Fruit fly (Drosophila melanogaster) whole organism, embryonic: Measurements from ENCODE around the gene CG13000.
A peak's percentile ranks its signal among the peaks of the same experiment; 100 is the strongest.

ENCODE experiments used
- C15 ChIP-seq: fragments of 200-800 bp; sonication (Bioruptor generic); IDR thresholded peaks from 3 replicates; pipeline ENCODE4 v1.3.6; 2022; ENCODE audit warnings: missing biosample characterization, missing genetic modification characterization
- CG10321 ChIP-seq: fragments of 200-800 bp; sonication (Bioruptor generic); IDR thresholded peaks from 2 replicates; pipeline ENCODE4 v1.3.6; 2022; ENCODE audit warnings: missing biosample characterization, missing genetic modification characterization
- CG10654 ChIP-seq: fragments of 200-800 bp; sonication (Bioruptor generic); optimal IDR thresholded peaks from 2 replicates; lab custom pipeline; 2016; ENCODE audit warnings: missing biosample characterization, missing genetic modification characterization
- CG11093 ChIP-seq: fragments of 200-800 bp; sonication (Bioruptor generic); IDR thresholded peaks from 3 replicates; pipeline ENCODE4 v1.3.6; 2022; ENCODE audit warnings: missing biosample characterization, missing genetic modification characterization
- CG11398 ChIP-seq: fragments of 200-800 bp; sonication (Bioruptor generic); optimal IDR thresholded peaks from 2 replicates; lab custom pipeline; 2016; ENCODE audit warnings: missing biosample characterization, missing genetic modification characterization
- CG12299 ChIP-seq: fragments of 200-800 bp; sonication (Bioruptor generic); optimal IDR thresholded peaks from 2 replicates; lab custom pipeline; 2018; ENCODE audit warnings: missing biosample characterization, mild to moderate bottlenecking, missing genetic modification characterization
- CG1233 ChIP-seq: fragments of 200-800 bp; sonication (Bioruptor generic); optimal IDR thresholded peaks from 4 replicates; lab custom pipeline; 2018; ENCODE audit warnings: missing biosample characterization, mild to moderate bottlenecking, missing genetic modification characterization
- CG12391 ChIP-seq: fragments of 200-800 bp; sonication (Bioruptor generic); optimal IDR thresholded peaks from 3 replicates; lab custom pipeline; 2018; ENCODE audit warnings: missing biosample characterization, mild to moderate bottlenecking, missing genetic modification characterization, moderate library complexity
- CG12659 ChIP-seq: fragments of 200-800 bp; sonication (Bioruptor generic); optimal IDR thresholded peaks from 3 replicates; lab custom pipeline; 2017; ENCODE audit warnings: mild to moderate bottlenecking, missing biosample characterization, missing genetic modification reagents, missing genetic modification characterization
- CG15479 ChIP-seq: fragments of 200-800 bp; sonication (Bioruptor generic); optimal IDR thresholded peaks from 3 replicates; lab custom pipeline; 2019; ENCODE audit warnings: missing biosample characterization, mild to moderate bottlenecking, missing genetic modification characterization, moderate library complexity
- CG15514 ChIP-seq: fragments of 200-800 bp; sonication (Bioruptor generic); optimal IDR thresholded peaks from 3 replicates; lab custom pipeline; 2017; ENCODE audit warnings: missing biosample characterization, missing genetic modification characterization, mild to moderate bottlenecking, moderate library complexity, missing genetic modification reagents
- CG16779 ChIP-seq: fragments of 200-800 bp; sonication (Bioruptor generic); IDR thresholded peaks from 2 replicates; pipeline ENCODE4 v1.3.6; 2022; ENCODE audit warnings: missing biosample characterization, missing genetic modification characterization
- CG16813 ChIP-seq: fragments of 200-800 bp; sonication (Bioruptor generic); IDR thresholded peaks from 3 replicates; pipeline ENCODE4 v1.3.6; 2022; ENCODE audit warnings: missing biosample characterization, missing genetic modification characterization; ENCODE audit not compliant: partially characterized antibody
- CG17361 ChIP-seq: fragments of 200-800 bp; sonication (Bioruptor generic); IDR thresholded peaks from 3 replicates; pipeline ENCODE4 v1.3.6; 2022; ENCODE audit warnings: missing biosample characterization, missing genetic modification characterization
- CG1832 ChIP-seq: fragments of 200-800 bp; sonication (Bioruptor generic); optimal IDR thresholded peaks from 2 replicates; lab custom pipeline; 2017; ENCODE audit warnings: missing biosample characterization, mild to moderate bottlenecking, missing genetic modification characterization, inconsistent platforms
- CG2129 ChIP-seq: fragments of 200-800 bp; sonication (Bioruptor generic); IDR thresholded peaks from 2 replicates; pipeline ENCODE4 v1.3.6; 2022; ENCODE audit warnings: missing biosample characterization, missing genetic modification characterization; ENCODE audit not compliant: partially characterized antibody
- CG32767 ChIP-seq: fragments of 200-800 bp; sonication (Bioruptor generic); IDR thresholded peaks from 2 replicates; pipeline ENCODE4 v1.3.6; 2022; ENCODE audit warnings: missing biosample characterization, missing genetic modification characterization
- CG33557 ChIP-seq: fragments of 200-800 bp; sonication (Bioruptor generic); optimal IDR thresholded peaks from 2 replicates; lab custom pipeline; 2019; ENCODE audit warnings: missing biosample characterization, mild to moderate bottlenecking, missing genetic modification characterization, moderate library complexity
- CG42726 ChIP-seq: fragments of 200-800 bp; sonication (Bioruptor generic); IDR thresholded peaks from 2 replicates; pipeline ENCODE4 v1.3.6; 2022; ENCODE audit warnings: missing biosample characterization, missing genetic modification characterization; ENCODE audit not compliant: partially characterized antibody
- CG7556 ChIP-seq: fragments of 200-800 bp; sonication (Bioruptor generic); optimal IDR thresholded peaks from 2 replicates; lab custom pipeline; 2017; ENCODE audit warnings: missing biosample characterization, mild to moderate bottlenecking, missing genetic modification characterization
- CG8924 ChIP-seq: fragments of 200-800 bp; optimal IDR thresholded peaks from 3 replicates; lab custom pipeline; 2019; ENCODE audit warnings: missing biosample characterization, mild to moderate bottlenecking, missing genetic modification characterization, moderate library complexity
- CG9215 ChIP-seq: fragments of 200-800 bp; sonication (Bioruptor generic); IDR thresholded peaks from 2 replicates; pipeline ENCODE4 v1.3.6; 2022; ENCODE audit warnings: missing biosample characterization, missing genetic modification characterization
- CG9609 ChIP-seq: fragments of 200-800 bp; sonication (Bioruptor generic); optimal IDR thresholded peaks from 3 replicates; lab custom pipeline; 2016; ENCODE audit warnings: missing biosample characterization, missing genetic modification characterization
- CG9797 ChIP-seq: fragments of 200-800 bp; sonication (Bioruptor generic); optimal IDR thresholded peaks from 3 replicates; lab custom pipeline; 2018; ENCODE audit warnings: missing biosample characterization, mild to moderate bottlenecking, missing genetic modification characterization
- Deaf1 ChIP-seq: fragments of 200-800 bp; optimal IDR thresholded peaks from 3 replicates; lab custom pipeline; 2019; ENCODE audit warnings: missing biosample characterization, mild to moderate bottlenecking, missing genetic modification characterization, moderate library complexity
- Dfd ChIP-seq, 2 experiments: fragments of >200 bp; optimal IDR thresholded peaks; 2 replicates each; lab custom pipeline; 2017; ENCODE audit warnings: missing biosample characterization in 2 of 2, missing genetic modification characterization in 2 of 2
- Dp ChIP-seq: fragments of 200-800 bp; sonication (Bioruptor generic); optimal IDR thresholded peaks from 2 replicates; lab custom pipeline; 2018; ENCODE audit warnings: missing biosample characterization, mild to moderate bottlenecking, missing genetic modification characterization, moderate library complexity
- E2f2 ChIP-seq: fragments of 200-800 bp; sonication (Bioruptor generic); IDR thresholded peaks from 2 replicates; pipeline ENCODE4 v1.3.6; 2022; ENCODE audit warnings: missing biosample characterization, missing genetic modification characterization
- Elba2 ChIP-seq: fragments of 200-800 bp; sonication (Bioruptor generic); optimal IDR thresholded peaks from 3 replicates; lab custom pipeline; 2016; ENCODE audit warnings: missing biosample characterization, missing genetic modification characterization
- Fer1 ChIP-seq: fragments of 200-800 bp; sonication (Bioruptor generic); optimal IDR thresholded peaks from 2 replicates; lab custom pipeline; 2017; ENCODE audit warnings: missing biosample characterization, mild to moderate bottlenecking, missing genetic modification characterization
- MBD-R2 ChIP-seq: fragments of 200-800 bp; sonication (Bioruptor generic); IDR thresholded peaks from 2 replicates; pipeline ENCODE4 v1.3.6; 2022; ENCODE audit warnings: missing biosample characterization, missing genetic modification characterization
- MESR4 ChIP-seq: fragments of 200-800 bp; sonication (Bioruptor generic); optimal IDR thresholded peaks from 2 replicates; lab custom pipeline; 2018; ENCODE audit warnings: missing biosample characterization, mild to moderate bottlenecking, missing genetic modification characterization, moderate library complexity
- Poxn ChIP-seq: fragments of 200-800 bp; sonication (Bioruptor generic); IDR thresholded peaks from 2 replicates; pipeline ENCODE4 v1.3.6; 2022; ENCODE audit warnings: missing biosample characterization, missing genetic modification characterization
- Ravus ChIP-seq: fragments of 200-800 bp; sonication (Bioruptor generic); IDR thresholded peaks from 2 replicates; pipeline ENCODE4 v1.3.6; 2022; ENCODE audit warnings: missing biosample characterization, missing genetic modification characterization
- Stat92E ChIP-seq, 3 experiments: fragments of >200 bp in 2 of 3; fragments of 200-800 bp in 1 of 3; sonication (Bioruptor generic) in 1 of 3; optimal IDR thresholded peaks; 2 replicates each; lab custom pipeline; 2017 to 2019; ENCODE audit warnings: missing biosample characterization in 3 of 3, missing genetic modification characterization in 3 of 3, mild to moderate bottlenecking in 1 of 3, moderate library complexity in 1 of 3
- Tbp ChIP-seq: fragments of >200 bp; optimal IDR thresholded peaks from 2 replicates; lab custom pipeline; 2018; ENCODE audit warnings: missing biosample characterization, missing genetic modification characterization
- aop ChIP-seq: fragments of 200-800 bp; sonication (Bioruptor generic); IDR thresholded peaks from 2 replicates; pipeline ENCODE4 v1.3.6; 2022; ENCODE audit warnings: missing biosample characterization, missing genetic modification characterization
- ash1 ChIP-seq: fragments of 200-800 bp; sonication (Bioruptor generic); optimal IDR thresholded peaks from 2 replicates; lab custom pipeline; 2018; ENCODE audit warnings: missing biosample characterization, mild to moderate bottlenecking, missing genetic modification characterization
- crol ChIP-seq: fragments of 200-800 bp; sonication (Bioruptor generic); IDR thresholded peaks from 2 replicates; pipeline ENCODE4 v1.3.6; 2022; ENCODE audit warnings: missing biosample characterization, missing genetic modification characterization
- da ChIP-seq: fragments of 200-800 bp; sonication (Bioruptor generic); optimal IDR thresholded peaks from 2 replicates; lab custom pipeline; 2016; ENCODE audit warnings: missing biosample characterization, missing genetic modification characterization
- exex ChIP-seq: fragments of 200-800 bp; sonication (Bioruptor generic); optimal IDR thresholded peaks from 4 replicates; lab custom pipeline; 2018; ENCODE audit warnings: missing biosample characterization, mild to moderate bottlenecking, missing genetic modification characterization, moderate library complexity
- eyg ChIP-seq: fragments of 200-800 bp; sonication (Bioruptor generic); optimal IDR thresholded peaks from 3 replicates; lab custom pipeline; 2016; ENCODE audit warnings: missing biosample characterization, missing genetic modification characterization
- fd102C ChIP-seq: fragments of 200-800 bp; sonication (Bioruptor generic); optimal IDR thresholded peaks from 2 replicates; lab custom pipeline; 2018; ENCODE audit warnings: missing biosample characterization, mild to moderate bottlenecking, missing genetic modification characterization, moderate library complexity
- fru ChIP-seq: fragments of >200 bp; optimal IDR thresholded peaks from 2 replicates; lab custom pipeline; 2017
- gcm2 ChIP-seq: fragments of 200-800 bp; sonication (Bioruptor generic); optimal IDR thresholded peaks from 2 replicates; lab custom pipeline; 2016; ENCODE audit warnings: missing biosample characterization, missing genetic modification characterization
- nom ChIP-seq: fragments of 200-800 bp; sonication (Bioruptor generic); optimal IDR thresholded peaks from 2 replicates; lab custom pipeline; 2017; ENCODE audit warnings: missing biosample characterization, missing genetic modification characterization, mild to moderate bottlenecking, moderate library complexity, missing genetic modification reagents
- sens ChIP-seq: fragments of 200-800 bp; sonication (Bioruptor generic); peaks from one replicate; lab custom pipeline; 2016; ENCODE audit warnings: missing biosample characterization, missing genetic modification characterization
- seq ChIP-seq: fragments of 200-800 bp; sonication (Bioruptor generic); IDR thresholded peaks from 2 replicates; pipeline ENCODE4 v1.3.6; 2022; ENCODE audit warnings: missing biosample characterization, missing genetic modification characterization
- sisA ChIP-seq: fragments of 200-800 bp; sonication (Bioruptor generic); IDR thresholded peaks from 2 replicates; pipeline ENCODE4 v1.3.6; 2022; ENCODE audit warnings: missing biosample characterization, missing genetic modification characterization
- sr ChIP-seq: fragments of 200-800 bp; sonication (Bioruptor generic); IDR thresholded peaks from 3 replicates; pipeline ENCODE4 v1.3.6; 2022; ENCODE audit warnings: missing biosample characterization, missing genetic modification characterization
- trem ChIP-seq: fragments of 200-800 bp; optimal IDR thresholded peaks from 3 replicates; lab custom pipeline; 2019; ENCODE audit warnings: missing biosample characterization, mild to moderate bottlenecking, missing genetic modification characterization, moderate library complexity
- yki ChIP-seq: fragments of >200 bp; optimal IDR thresholded peaks from 3 replicates; lab custom pipeline; 2018

The CG13000 gene

dm6 chrX:16940426-16941058 lies 7.7 kb downstream of the CG13000 start, which contains the start of gene wus (continued):
- no peak for TF ChIP-seq CG32767 (GFP tag; lab: Robert Waterston, UW)
- no peak for TF ChIP-seq sisA
- TF ChIP-seq C15 (GFP tag; lab: Robert Waterston, UW), result no peak
- no peak for TF ChIP-seq CG9215 (GFP tag; lab: Robert Waterston, UW)
- TF ChIP-seq CG12299, result no peak
- no peak for TF ChIP-seq CG10321
- no peak for TF ChIP-seq CG1233 (GFP tag; lab: Kevin White, UChicago)
- TF ChIP-seq CG33557 (GFP tag; lab: Kevin White, UChicago), result no peak
- no peak for TF ChIP-seq sr
- TF ChIP-seq CG11093 (GFP tag; lab: Robert Waterston, UW), result no peak
- no peak for TF ChIP-seq trem (tag; lab: Kevin White, UChicago)
- TF ChIP-seq Deaf1 (tag; lab: Kevin White, UChicago), result peak; percentile 24
- TF ChIP-seq MBD-R2 (GFP tag; lab: Robert Waterston, UW), result peak; percentile 17; the same call in 1 of the 2 replicates
- no peak for TF ChIP-seq crol (GFP tag; lab: Robert Waterston, UW)
- TF ChIP-seq yki (lab: Kevin White, UChicago), result no peak
- no peak for TF ChIP-seq CG16779 (GFP tag; lab: Robert Waterston, UW)
- no peak for TF ChIP-seq fd102C (GFP tag; lab: Kevin White, UChicago)
- peak; percentile 28 for TF ChIP-seq CG12659 (GFP tag; lab: Kevin White, UChicago)
- TF ChIP-seq Stat92E (GFP tag; optimal IDR thresholded peaks at IDR 0.05; lab: Kevin White, UChicago), result peak in 1 of 3 experiments; percentile 7
- no peak for TF ChIP-seq aop (GFP tag; lab: Robert Waterston, UW)
- TF ChIP-seq Dp (GFP tag; lab: Kevin White, UChicago), result peak; percentile 59
- TF ChIP-seq exex (tag; lab: Kevin White, UChicago), result no peak
- no peak for TF ChIP-seq CG10654 (GFP tag; lab: Kevin White, UChicago)
- TF ChIP-seq sens, result peak; percentile 50
- TF ChIP-seq Dfd (GFP tag; optimal IDR thresholded peaks at IDR 0.05; lab: Kevin White, UChicago), result no peak
- no peak for TF ChIP-seq Elba2
- TF ChIP-seq fru, result no peak
- no peak for TF ChIP-seq CG8924 (tag; lab: Kevin White, UChicago)
- no peak for TF ChIP-seq CG2129
- TF ChIP-seq eyg (GFP tag; lab: Kevin White, UChicago), result no peak
- TF ChIP-seq da, result no peak
- peak; percentile 36 for TF ChIP-seq nom
- no peak for TF ChIP-seq Poxn (GFP tag; lab: Robert Waterston, UW)
- no peak for TF ChIP-seq seq (GFP tag; lab: Robert Waterston, UW)
- peak; percentile 74 for TF ChIP-seq CG15514 (GFP tag; lab: Kevin White, UChicago)
- TF ChIP-seq Fer1, result no peak
- TF ChIP-seq CG9609 (GFP tag; lab: Kevin White, UChicago), result no peak
- no peak for TF ChIP-seq CG17361
- no peak for TF ChIP-seq gcm2 (GFP tag; lab: Kevin White, UChicago)
- TF ChIP-seq E2f2, result peak; percentile 70
- TF ChIP-seq CG11398, result no peak
- no peak for TF ChIP-seq Ravus
- TF ChIP-seq CG9797 (GFP tag; lab: Kevin White, UChicago), result peak; percentile 46
- no peak for TF ChIP-seq ash1 (GFP tag; lab: Kevin White, UChicago)
- no peak for TF ChIP-seq CG12391 (tag; lab: Kevin White, UChicago)
- TF ChIP-seq MESR4 (GFP tag; lab: Kevin White, UChicago), result peak; percentile 18
- TF ChIP-seq CG16813 (GFP tag; lab: Robert Waterston, UW), result no peak
- TF ChIP-seq CG7556 (GFP tag; lab: Kevin White, UChicago), result no peak
- TF ChIP-seq Tbp (GFP tag; lab: Kevin White, UChicago), result no peak
- no peak for TF ChIP-seq CG1832
- TF ChIP-seq CG15479 (GFP tag; lab: Kevin White, UChicago), result no peak
- no peak for TF ChIP-seq CG42726 (GFP tag; lab: Robert Waterston, UW)
